Fruit fly (Drosophila melanogaster) whole organism, embryonic: ENCODE results near the gene Lcp65Ad.
A peak's percentile ranks its signal among the peaks of the same experiment; 100 is the strongest.

ENCODE experiments used
- CG10654 ChIP-seq: fragments of 200-800 bp; sonication (Bioruptor generic); optimal IDR thresholded peaks from 2 replicates; lab custom pipeline; 2016; ENCODE audit warnings: missing biosample characterization, missing genetic modification characterization
- CG10979 ChIP-seq: fragments of 200-800 bp; sonication (Bioruptor generic); optimal IDR thresholded peaks from 2 replicates; lab custom pipeline; 2018; ENCODE audit warnings: missing biosample characterization, mild to moderate bottlenecking, missing genetic modification characterization, moderate library complexity
- CG11560 ChIP-seq: fragments of 200-800 bp; sonication (Bioruptor generic); IDR thresholded peaks from 3 replicates; pipeline ENCODE4 v1.3.6; 2022; ENCODE audit warnings: missing biosample characterization, missing genetic modification characterization
- CG1233 ChIP-seq: fragments of 200-800 bp; sonication (Bioruptor generic); optimal IDR thresholded peaks from 4 replicates; lab custom pipeline; 2018; ENCODE audit warnings: missing biosample characterization, mild to moderate bottlenecking, missing genetic modification characterization
- CG13296 ChIP-seq: fragments of 200-800 bp; sonication (Bioruptor generic); optimal IDR thresholded peaks from 3 replicates; lab custom pipeline; 2018; ENCODE audit warnings: missing biosample characterization, mild to moderate bottlenecking, missing genetic modification characterization
- CG17361 ChIP-seq: fragments of 200-800 bp; sonication (Bioruptor generic); IDR thresholded peaks from 3 replicates; pipeline ENCODE4 v1.3.6; 2022; ENCODE audit warnings: missing biosample characterization, missing genetic modification characterization
- CG17912 ChIP-seq: fragments of 200-800 bp; sonication (Bioruptor generic); optimal IDR thresholded peaks from 2 replicates; lab custom pipeline; 2018; ENCODE audit warnings: missing biosample characterization, mild to moderate bottlenecking, missing genetic modification characterization
- CG1832 ChIP-seq: fragments of 200-800 bp; sonication (Bioruptor generic); optimal IDR thresholded peaks from 2 replicates; lab custom pipeline; 2017; ENCODE audit warnings: missing biosample characterization, mild to moderate bottlenecking, missing genetic modification characterization, inconsistent platforms
- CG2889 ChIP-seq: fragments of 200-800 bp; sonication (Bioruptor generic); IDR thresholded peaks from 3 replicates; pipeline ENCODE4 v1.3.6; 2022; ENCODE audit warnings: missing biosample characterization, missing genetic modification characterization
- CG30020 ChIP-seq: fragments of 200-800 bp; optimal IDR thresholded peaks from 2 replicates; lab custom pipeline; 2019; ENCODE audit warnings: missing biosample characterization, mild to moderate bottlenecking, missing genetic modification characterization, moderate library complexity
- CG6813 ChIP-seq: fragments of 200-800 bp; sonication (Bioruptor generic); optimal IDR thresholded peaks from 2 replicates; lab custom pipeline; 2017; ENCODE audit warnings: missing biosample characterization, missing genetic modification characterization, mild to moderate bottlenecking, moderate library complexity, missing genetic modification reagents
- CG8478 ChIP-seq: fragments of >200 bp; optimal IDR thresholded peaks from 2 replicates; lab custom pipeline; 2018
- Dip2 ChIP-seq: fragments of 200-800 bp; sonication (Bioruptor generic); IDR thresholded peaks from 2 replicates; pipeline ENCODE4 v1.3.6; 2022; ENCODE audit warnings: missing biosample characterization, missing genetic modification characterization
- Drgx ChIP-seq: fragments of 200-800 bp; sonication (Bioruptor generic); IDR thresholded peaks from 2 replicates; pipeline ENCODE4 v1.3.6; 2022; ENCODE audit warnings: missing biosample characterization, missing genetic modification characterization
- Fer3 ChIP-seq: fragments of 200-800 bp; sonication (Bioruptor generic); optimal IDR thresholded peaks from 2 replicates; lab custom pipeline; 2018; ENCODE audit warnings: missing biosample characterization, mild to moderate bottlenecking, missing genetic modification characterization, moderate library complexity
- HmgZ ChIP-seq: fragments of 200-800 bp; sonication (Bioruptor generic); optimal IDR thresholded peaks from 2 replicates; lab custom pipeline; 2018; ENCODE audit warnings: missing biosample characterization, mild to moderate bottlenecking, missing genetic modification characterization
- Hmx ChIP-seq: fragments of 200-800 bp; sonication (Bioruptor generic); optimal IDR thresholded peaks from 2 replicates; lab custom pipeline; 2016; ENCODE audit warnings: missing biosample characterization, missing genetic modification characterization
- Mad ChIP-seq: fragments of 200-800 bp; sonication (Bioruptor generic); optimal IDR thresholded peaks from 2 replicates; lab custom pipeline; 2016; ENCODE audit warnings: missing biosample characterization, missing genetic modification characterization
- NK7.1 ChIP-seq: fragments of 200-800 bp; sonication (Bioruptor generic); optimal IDR thresholded peaks from 3 replicates; lab custom pipeline; 2016; ENCODE audit warnings: missing biosample characterization, missing genetic modification characterization
- NfI ChIP-seq: fragments of 200-800 bp; sonication (Bioruptor generic); optimal IDR thresholded peaks from 3 replicates; lab custom pipeline; 2018; ENCODE audit warnings: missing biosample characterization, mild to moderate bottlenecking, missing genetic modification characterization, moderate library complexity
- Sox102F ChIP-seq: fragments of 200-800 bp; sonication (Bioruptor generic); optimal IDR thresholded peaks from 2 replicates; lab custom pipeline; 2018; ENCODE audit warnings: missing biosample characterization, mild to moderate bottlenecking, missing genetic modification characterization, moderate library complexity
- Xrp1 ChIP-seq: fragments of 200-800 bp; sonication (Bioruptor generic); IDR thresholded peaks from 2 replicates; pipeline ENCODE4 v1.3.6; 2022; ENCODE audit warnings: missing biosample characterization, missing genetic modification characterization
- YL-1 ChIP-seq: fragments of 200-800 bp; sonication (Bioruptor generic); optimal IDR thresholded peaks from 3 replicates; lab custom pipeline; 2017; ENCODE audit warnings: missing biosample characterization, mild to moderate bottlenecking, missing genetic modification characterization
- ab ChIP-seq: fragments of 200-800 bp; sonication (Bioruptor generic); optimal IDR thresholded peaks from 2 replicates; lab custom pipeline; 2016; ENCODE audit warnings: missing biosample characterization, missing genetic modification characterization
- cad ChIP-seq: fragments of >200 bp; optimal IDR thresholded peaks from 2 replicates; lab custom pipeline; 2017; ENCODE audit warnings: missing biosample characterization, missing genetic modification characterization
- caup ChIP-seq: fragments of 200-800 bp; sonication (Bioruptor generic); optimal IDR thresholded peaks from 3 replicates; lab custom pipeline; 2017; ENCODE audit warnings: missing biosample characterization, mild to moderate bottlenecking, missing genetic modification characterization, moderate library complexity; ENCODE audit not compliant: severe bottlenecking
- cg ChIP-seq: fragments of 200-800 bp; sonication (Bioruptor generic); optimal IDR thresholded peaks from 3 replicates; lab custom pipeline; 2019; ENCODE audit warnings: missing biosample characterization, mild to moderate bottlenecking, missing genetic modification characterization, moderate library complexity
- crc ChIP-seq: fragments of 200-800 bp; sonication (Bioruptor generic); optimal IDR thresholded peaks from 2 replicates; lab custom pipeline; 2016; ENCODE audit warnings: missing biosample characterization, missing genetic modification characterization
- da ChIP-seq: fragments of 200-800 bp; sonication (Bioruptor generic); optimal IDR thresholded peaks from 2 replicates; lab custom pipeline; 2016; ENCODE audit warnings: missing biosample characterization, missing genetic modification characterization
- dan ChIP-seq: fragments of 200-800 bp; sonication (Bioruptor generic); IDR thresholded peaks from 2 replicates; pipeline ENCODE4 v1.3.6; 2022; ENCODE audit warnings: missing biosample characterization, missing genetic modification characterization
- emc ChIP-seq: fragments of 200-800 bp; sonication (Bioruptor generic); optimal IDR thresholded peaks from 2 replicates; lab custom pipeline; 2016; ENCODE audit warnings: missing biosample characterization, missing genetic modification characterization
- ems ChIP-seq: fragments of 200-800 bp; sonication (Bioruptor generic); optimal IDR thresholded peaks from 3 replicates; lab custom pipeline; 2016; ENCODE audit warnings: missing biosample characterization, missing genetic modification characterization
- esg ChIP-seq: fragments of 200-800 bp; sonication (Bioruptor generic); conservative IDR thresholded peaks from 2 replicates; pipeline ENCODE4 v1.3.6; 2022; ENCODE audit warnings: missing biosample characterization, missing genetic modification characterization
- ewg ChIP-seq: fragments of 200-800 bp; sonication (Bioruptor generic); optimal IDR thresholded peaks from 3 replicates; lab custom pipeline; 2017; ENCODE audit warnings: mild to moderate bottlenecking, missing biosample characterization, missing genetic modification reagents, missing genetic modification characterization
- gcm ChIP-seq: fragments of 200-800 bp; sonication (Bioruptor generic); optimal IDR thresholded peaks from 2 replicates; lab custom pipeline; 2019; ENCODE audit warnings: missing biosample characterization, mild to moderate bottlenecking, missing genetic modification characterization, moderate library complexity
- grau ChIP-seq: fragments of 200-800 bp; optimal IDR thresholded peaks from 3 replicates; lab custom pipeline; 2019; ENCODE audit warnings: missing biosample characterization, mild to moderate bottlenecking, missing genetic modification characterization, moderate library complexity
- ham ChIP-seq: fragments of 200-800 bp; sonication (Bioruptor generic); IDR thresholded peaks from 2 replicates; pipeline ENCODE4 v1.3.6; 2022; ENCODE audit warnings: missing biosample characterization, missing genetic modification characterization
- inv ChIP-seq: fragments of 200-800 bp; sonication (Bioruptor generic); IDR thresholded peaks from 2 replicates; pipeline ENCODE4 v1.3.6; 2022; ENCODE audit warnings: missing biosample characterization, missing genetic modification characterization; ENCODE audit not compliant: partially characterized antibody
- maf-S ChIP-seq: fragments of 200-800 bp; sonication (Bioruptor generic); optimal IDR thresholded peaks from 2 replicates; lab custom pipeline; 2016; ENCODE audit warnings: missing biosample characterization, missing genetic modification characterization
- nmo ChIP-seq: fragments of 200-800 bp; sonication (Bioruptor generic); optimal IDR thresholded peaks from 2 replicates; lab custom pipeline; 2018; ENCODE audit warnings: missing biosample characterization, mild to moderate bottlenecking, missing genetic modification characterization, moderate library complexity
- onecut ChIP-seq: fragments of 200-800 bp; sonication (Bioruptor generic); IDR thresholded peaks from 2 replicates; pipeline ENCODE4 v1.3.6; 2022; ENCODE audit warnings: missing biosample characterization, missing genetic modification characterization
- pita ChIP-seq: fragments of 200-800 bp; sonication (Bioruptor generic); optimal IDR thresholded peaks from 2 replicates; lab custom pipeline; 2017; ENCODE audit warnings: missing biosample characterization, mild to moderate bottlenecking, missing genetic modification characterization
- salm ChIP-seq: fragments of 200-800 bp; sonication (Bioruptor generic); optimal IDR thresholded peaks from 2 replicates; lab custom pipeline; 2018; ENCODE audit warnings: missing biosample characterization, mild to moderate bottlenecking, missing genetic modification characterization
- sc ChIP-seq, 3 experiments: fragments of >200 bp in 2 of 3; fragments of 200-800 bp in 1 of 3; sonication (Bioruptor generic) in 1 of 3; optimal IDR thresholded peaks; 2 replicates in 2 of 3; 3 replicates in 1 of 3; lab custom pipeline; 2017; ENCODE audit warnings: mild to moderate bottlenecking in 1 of 3, missing biosample characterization in 1 of 3, missing genetic modification characterization in 1 of 3, missing genetic modification reagents in 1 of 3
- sim ChIP-seq: fragments of 200-800 bp; sonication (Bioruptor generic); IDR thresholded peaks from 2 replicates; pipeline ENCODE4 v1.3.6; 2022; ENCODE audit warnings: missing biosample characterization, missing genetic modification characterization
- sr ChIP-seq: fragments of 200-800 bp; sonication (Bioruptor generic); IDR thresholded peaks from 3 replicates; pipeline ENCODE4 v1.3.6; 2022; ENCODE audit warnings: missing biosample characterization, missing genetic modification characterization
- stc ChIP-seq: fragments of 200-800 bp; sonication (Bioruptor generic); IDR thresholded peaks from 2 replicates; pipeline ENCODE4 v1.3.6; 2022; ENCODE audit warnings: missing biosample characterization, missing genetic modification characterization
- unpg ChIP-seq: fragments of 200-800 bp; sonication (Bioruptor generic); optimal IDR thresholded peaks from 3 replicates; lab custom pipeline; 2018; ENCODE audit warnings: missing biosample characterization, mild to moderate bottlenecking, missing genetic modification characterization, moderate library complexity
- vvl ChIP-seq: fragments of 200-800 bp; sonication (Bioruptor generic); IDR thresholded peaks from 2 replicates; pipeline ENCODE4 v1.3.6; 2022; ENCODE audit warnings: missing biosample characterization, missing genetic modification characterization
- wor ChIP-seq: fragments of 200-800 bp; sonication (Bioruptor generic); IDR thresholded peaks from 2 replicates; pipeline ENCODE4 v1.3.6; 2022; ENCODE audit warnings: missing biosample characterization, missing genetic modification characterization

Lcp65Ad gene

dm6 chr3L:6184884-6185438 lies 41.8 kb downstream of the Lcp65Ad start, which contains the start of the genes D19B and CG43293 (continued):
- peak; percentile 72 for TF ChIP-seq ab (GFP tag; lab: Kevin White, UChicago)
- TF ChIP-seq Xrp1 (GFP tag; lab: Robert Waterston, UW) = peak; percentile 95
- TF ChIP-seq CG11560 = peak; percentile 72; the same call in 2 of the 3 replicates
- TF ChIP-seq caup (GFP tag; lab: Kevin White, UChicago) = peak; percentile 88
- peak; percentile 84 for TF ChIP-seq esg (GFP tag; lab: Robert Waterston, UW)
- TF ChIP-seq CG10979 = peak; percentile 86
- peak; percentile 50 for TF ChIP-seq da (GFP tag; lab: Kevin White, UChicago)
- no peak for TF ChIP-seq sc (optimal IDR thresholded peaks at IDR 0.05; lab: Kevin White, UChicago)
- TF ChIP-seq sc (GFP tag; optimal IDR thresholded peaks at IDR 0.05; lab: Kevin White, UChicago) = peak; percentile 65
- peak; percentile 91 for TF ChIP-seq NfI (GFP tag; lab: Kevin White, UChicago)
- peak; percentile 87 for TF ChIP-seq Mad (GFP tag; lab: Kevin White, UChicago)
- TF ChIP-seq CG17912 (GFP tag; lab: Kevin White, UChicago) = peak; percentile 47
- TF ChIP-seq HmgZ (tag; lab: Kevin White, UChicago) = peak; percentile 92
- TF ChIP-seq NK7.1 (GFP tag; lab: Kevin White, UChicago) = peak; percentile 73
- 0 out of 2 replicates have a peak, but pooled peaks have one; percentile 14 for TF ChIP-seq inv
- TF ChIP-seq CG1233 (GFP tag; lab: Kevin White, UChicago) = peak; percentile 90
- peak; percentile 78 for TF ChIP-seq nmo (GFP tag; lab: Kevin White, UChicago)
- no peak for TF ChIP-seq pita
- no peak for TF ChIP-seq cad (GFP tag; lab: Kevin White, UChicago)
- TF ChIP-seq wor (GFP tag; lab: Robert Waterston, UW) = peak; percentile 79
- peak; percentile 92 for TF ChIP-seq Drgx (GFP tag; lab: Robert Waterston, UW)
- TF ChIP-seq maf-S (GFP tag; lab: Kevin White, UChicago) = peak; percentile 78
- TF ChIP-seq ham (GFP tag; lab: Robert Waterston, UW) = peak; percentile 72; the same call in 1 of the 2 replicates
- TF ChIP-seq sim = peak; percentile 69
- TF ChIP-seq CG6813 = peak; percentile 86
- TF ChIP-seq sr (GFP tag; lab: Robert Waterston, UW) = peak; percentile 61
- TF ChIP-seq ems = peak; percentile 89
- peak; percentile 83 for TF ChIP-seq gcm
- TF ChIP-seq CG10654 (GFP tag; lab: Kevin White, UChicago) = peak; percentile 86
- peak; percentile 91 for TF ChIP-seq onecut (GFP tag; lab: Robert Waterston, UW)
- no peak for TF ChIP-seq CG1832 (GFP tag; lab: Kevin White, UChicago)
- TF ChIP-seq crc = peak; percentile 81
- peak; percentile 88 for TF ChIP-seq unpg
- TF ChIP-seq CG2889 = peak; percentile 88
- peak; percentile 89 for TF ChIP-seq Fer3 (tag; lab: Kevin White, UChicago)
- TF ChIP-seq ewg = peak; percentile 90
- peak; percentile 85 for TF ChIP-seq grau (tag; lab: Kevin White, UChicago)
- TF ChIP-seq emc (GFP tag; lab: Kevin White, UChicago) = peak; percentile 31
- peak; percentile 57 for TF ChIP-seq salm (tag; lab: Kevin White, UChicago)
- peak; percentile 87 for TF ChIP-seq stc (GFP tag; lab: Robert Waterston, UW)
- TF ChIP-seq CG8478 (lab: Kevin White, UChicago) = peak; percentile 77
- TF ChIP-seq Dip2 (GFP tag; lab: Robert Waterston, UW) = no peak
- TF ChIP-seq cg (GFP tag; lab: Kevin White, UChicago) = peak; percentile 97
- TF ChIP-seq Hmx (GFP tag; lab: Kevin White, UChicago) = peak; percentile 48
- peak; percentile 89 for TF ChIP-seq Sox102F (GFP tag; lab: Kevin White, UChicago)
- peak; percentile 88 for TF ChIP-seq CG13296
- peak; percentile 95 for TF ChIP-seq YL-1 (GFP tag; lab: Kevin White, UChicago)
- TF ChIP-seq CG17361 (GFP tag; lab: Robert Waterston, UW) = peak; percentile 91
- peak; percentile 93 for TF ChIP-seq vvl (GFP tag; lab: Robert Waterston, UW)
- TF ChIP-seq CG30020 (tag; lab: Kevin White, UChicago) = peak; percentile 53
- no peak for TF ChIP-seq dan (GFP tag; lab: Robert Waterston, UW)
